Fruit fly (Drosophila melanogaster) whole organism, embryonic: ENCODE data around the gene jhamt.

Experiments used
- CG12236 ChIP-seq: fragments of 200-800 bp; sonication (Bioruptor generic); optimal IDR thresholded peaks from 2 replicates; lab custom pipeline; 2016; ENCODE audit warnings: missing biosample characterization, missing genetic modification characterization
- CG14441 ChIP-seq: fragments of 200-800 bp; sonication (Bioruptor generic); IDR thresholded peaks from 2 replicates; pipeline ENCODE4 v1.3.6; 2022; ENCODE audit warnings: missing biosample characterization, missing genetic modification characterization
- CG32767 ChIP-seq: fragments of 200-800 bp; sonication (Bioruptor generic); IDR thresholded peaks from 2 replicates; pipeline ENCODE4 v1.3.6; 2022; ENCODE audit warnings: missing biosample characterization, missing genetic modification characterization
- Dip2 ChIP-seq: fragments of 200-800 bp; sonication (Bioruptor generic); IDR thresholded peaks from 2 replicates; pipeline ENCODE4 v1.3.6; 2022; ENCODE audit warnings: missing biosample characterization, missing genetic modification characterization
- Dll ChIP-seq: fragments of 200-800 bp; sonication (Bioruptor generic); IDR thresholded peaks from 4 replicates; pipeline ENCODE4 v1.3.6; 2022; ENCODE audit warnings: missing biosample characterization, missing genetic modification characterization; ENCODE audit not compliant: partially characterized antibody
- HLH54F ChIP-seq: fragments of 200-800 bp; sonication (Bioruptor generic); optimal IDR thresholded peaks from 3 replicates; lab custom pipeline; 2016; ENCODE audit warnings: missing biosample characterization, missing genetic modification characterization
- Hmr ChIP-seq: fragments of 200-800 bp; sonication (Bioruptor generic); optimal IDR thresholded peaks from 3 replicates; lab custom pipeline; 2017; ENCODE audit warnings: mild to moderate bottlenecking, missing biosample characterization, missing genetic modification reagents, missing genetic modification characterization
- Neu2 ChIP-seq: fragments of 200-800 bp; sonication (Bioruptor generic); optimal IDR thresholded peaks from 3 replicates; lab custom pipeline; 2016; ENCODE audit warnings: missing biosample characterization, missing genetic modification characterization, borderline replicate concordance
- Rx ChIP-seq: fragments of 200-800 bp; sonication (Bioruptor generic); IDR thresholded peaks from 2 replicates; pipeline ENCODE4 v1.3.6; 2022; ENCODE audit warnings: missing biosample characterization, missing genetic modification characterization
- fd102C ChIP-seq: fragments of 200-800 bp; sonication (Bioruptor generic); optimal IDR thresholded peaks from 2 replicates; lab custom pipeline; 2018; ENCODE audit warnings: missing biosample characterization, mild to moderate bottlenecking, missing genetic modification characterization, moderate library complexity
- kay ChIP-seq: fragments of 200-800 bp; sonication (Bioruptor generic); optimal IDR thresholded peaks from 2 replicates; lab custom pipeline; 2016; ENCODE audit warnings: missing biosample characterization, missing genetic modification characterization
- luna ChIP-seq: fragments of 200-800 bp; sonication (Bioruptor generic); optimal IDR thresholded peaks from 2 replicates; lab custom pipeline; 2016; ENCODE audit warnings: missing biosample characterization, missing genetic modification characterization
- repo ChIP-seq: fragments of 200-800 bp; sonication (Bioruptor generic); optimal IDR thresholded peaks from 2 replicates; lab custom pipeline; 2016; ENCODE audit warnings: missing biosample characterization, missing genetic modification characterization

dm6 chr2L:16321209-16321608 is 44.5 kb upstream of the jhamt start:
- no peak for TF ChIP-seq kay
- no peak for TF ChIP-seq CG12236 (GFP tag; lab: Kevin White, UChicago)
- no peak for TF ChIP-seq Hmr (GFP tag; lab: Kevin White, UChicago)
- no peak for TF ChIP-seq CG14441 (GFP tag; lab: Robert Waterston, UW)
- TF ChIP-seq repo (GFP tag; lab: Kevin White, UChicago), result no peak
- no peak for TF ChIP-seq HLH54F (GFP tag; lab: Kevin White, UChicago)
- no peak for TF ChIP-seq Neu2 (GFP tag; lab: Kevin White, UChicago)
- no peak for TF ChIP-seq Dll (GFP tag; lab: Robert Waterston, UW)
- no peak for TF ChIP-seq Dip2 (GFP tag; lab: Robert Waterston, UW)
- no peak for TF ChIP-seq CG32767 (GFP tag; lab: Robert Waterston, UW)
- TF ChIP-seq luna (GFP tag; lab: Kevin White, UChicago), result no peak
- TF ChIP-seq fd102C (GFP tag; lab: Kevin White, UChicago), result no peak
- no peak for TF ChIP-seq Rx (GFP tag; lab: Robert Waterston, UW)
